Worm (Caenorhabditis elegans) whole organism, L4 larva: ENCODE data around the gene ash-2.

Experiments
- ama-1 ChIP-seq: fragments of 150-350 bp; optimal IDR thresholded peaks from 2 replicates; lab custom pipeline; 2014; ENCODE audit warnings: inconsistent platforms, mixed read lengths
- ceh-20 ChIP-seq: fragments of 200-800 bp; sonication (Bioruptor generic); IDR thresholded peaks from 2 replicates; pipeline ENCODE4 v1.3.6; 2022; ENCODE audit warnings: missing genetic modification reagents, missing genetic modification characterization, missing compliant biosample characterization
- jun-1 ChIP-seq: fragments of 150-350 bp; optimal IDR thresholded peaks from 2 replicates; lab custom pipeline; 2014; ENCODE audit warnings: missing biosample characterization, missing genetic modification reagents, missing genetic modification characterization

DNA sequence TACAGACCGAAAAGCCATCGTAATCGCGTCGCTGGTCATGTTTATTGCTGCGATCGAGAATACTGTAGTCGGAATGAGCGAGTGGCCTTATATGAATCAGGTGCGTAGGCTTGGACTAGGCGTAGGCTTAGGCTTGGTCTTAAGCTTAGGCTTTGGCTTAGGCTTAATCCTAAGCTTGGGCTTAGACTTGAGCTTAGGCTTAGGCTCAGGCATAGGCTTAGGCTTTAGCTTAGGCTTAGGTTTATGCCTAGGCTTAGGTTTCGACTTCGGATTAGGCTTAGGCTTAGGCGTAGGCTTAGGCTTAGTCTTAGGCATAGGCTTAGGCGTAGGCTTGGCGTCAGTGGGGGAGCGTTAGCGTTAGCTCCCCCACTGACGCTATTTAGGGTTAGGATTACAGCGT lies 24.8 kb upstream of the ash-2 start:
- TF ChIP-seq jun-1 (tag; lab: Kevin White, UChicago) (no peak), ama-1 (no peak), ceh-20 (GFP tag; lab: Robert Waterston, UW) (no peak)
